Worm (Caenorhabditis elegans) whole organism, L1 larva: ENCODE measurements around the gene orc-1.

ENCODE experiments used
- C04F5.9 ChIP-seq: sonication (generic microtip); optimal IDR thresholded peaks from 2 replicates; lab custom pipeline; 2016; ENCODE audit warnings: missing genetic modification characterization, missing compliant biosample characterization
- aha-1 ChIP-seq: fragments of 150-350 bp; optimal IDR thresholded peaks from 2 replicates; lab custom pipeline; 2014; ENCODE audit warnings: missing biosample characterization, missing genetic modification characterization
- ceh-63 ChIP-seq: fragments of 200-800 bp; sonication (Bioruptor generic); optimal IDR thresholded peaks from 2 replicates; lab custom pipeline; 2018; ENCODE audit warnings: mild to moderate bottlenecking, missing genetic modification characterization, missing compliant biosample characterization
- ceh-8 ChIP-seq: fragments of 200-800 bp; sonication (Bioruptor generic); optimal IDR thresholded peaks from 2 replicates; lab custom pipeline; 2018; ENCODE audit warnings: mild to moderate bottlenecking, missing genetic modification characterization, moderate library complexity, missing compliant biosample characterization
- ceh-82 ChIP-seq, 3 experiments: fragments of 150-350 bp in 1 of 3; sonication (generic microtip) in 2 of 3; optimal IDR thresholded peaks; 2 replicates each; lab custom pipeline; 2014 to 2017; ENCODE audit warnings: missing biosample characterization in 3 of 3, missing genetic modification characterization in 3 of 3
- ces-1 ChIP-seq: fragments of 150-350 bp; optimal IDR thresholded peaks from 2 replicates; lab custom pipeline; 2014; ENCODE audit warnings: missing biosample characterization, missing genetic modification reagents, missing genetic modification characterization
- dpl-1 ChIP-seq, 3 experiments: fragments of 150-350 bp in 2 of 3; sonication (generic microtip) in 1 of 3; optimal IDR thresholded peaks; 2 replicates each; lab custom pipeline; 2014 to 2017; ENCODE audit warnings: missing biosample characterization in 3 of 3, missing genetic modification characterization in 3 of 3, missing genetic modification reagents in 3 of 3
- efl-3 ChIP-seq: fragments of 200-800 bp; sonication (Bioruptor generic); optimal IDR thresholded peaks from 2 replicates; lab custom pipeline; 2018; ENCODE audit warnings: mild to moderate bottlenecking, missing genetic modification characterization, missing compliant biosample characterization
- egl-13 ChIP-seq: sonication (generic microtip); optimal IDR thresholded peaks from 2 replicates; lab custom pipeline; 2016; ENCODE audit warnings: missing genotype, missing genetic modification reagents, missing genetic modification characterization, missing compliant biosample characterization
- egl-27 ChIP-seq, 2 experiments: fragments of 150-350 bp in 1 of 2; sonication (generic microtip); optimal IDR thresholded peaks; 3 replicates each; lab custom pipeline; 2017 to 2018; ENCODE audit warnings: missing biosample characterization in 2 of 2, missing genetic modification characterization in 2 of 2, missing genetic modification reagents in 2 of 2
- elt-2 ChIP-seq: sonication (generic microtip); optimal IDR thresholded peaks from 2 replicates; lab custom pipeline; 2016; ENCODE audit warnings: missing genetic modification characterization, mild to moderate bottlenecking, inconsistent platforms, missing compliant biosample characterization, missing genetic modification reagents
- fkh-10 ChIP-seq: sonication (generic microtip); optimal IDR thresholded peaks from 2 replicates; lab custom pipeline; 2017; ENCODE audit warnings: missing biosample characterization, missing genetic modification reagents, missing genetic modification characterization
- fkh-8 ChIP-seq: sonication (generic microtip); optimal IDR thresholded peaks from 2 replicates; lab custom pipeline; 2016; ENCODE audit warnings: mild to moderate bottlenecking, missing genetic modification characterization, missing compliant biosample characterization
- fos-1 ChIP-seq: fragments of 150-350 bp; optimal IDR thresholded peaks from 2 replicates; lab custom pipeline; 2014; ENCODE audit warnings: missing biosample characterization, missing genetic modification characterization
- irx-1 ChIP-seq: sonication (generic microtip); optimal IDR thresholded peaks from 2 replicates; lab custom pipeline; 2016; ENCODE audit warnings: missing genetic modification characterization, missing compliant biosample characterization
- isw-1 ChIP-seq: fragments of 200-800 bp; sonication (Bioruptor generic); IDR thresholded peaks from 2 replicates; pipeline ENCODE4 v1.3.6; 2022; ENCODE audit warnings: missing genetic modification characterization, missing compliant biosample characterization
- lin-13 ChIP-seq: fragments of 150-350 bp; optimal IDR thresholded peaks from 2 replicates; lab custom pipeline; 2014; ENCODE audit warnings: missing biosample characterization, missing genetic modification reagents, missing genetic modification characterization
- lin-14 ChIP-seq: fragments of 200-800 bp; sonication (Bioruptor generic); optimal IDR thresholded peaks from 2 replicates; lab custom pipeline; 2018; ENCODE audit warnings: mild to moderate bottlenecking, missing genetic modification characterization, moderate library complexity, missing compliant biosample characterization
- lin-15B ChIP-seq: fragments of 150-350 bp; sonication (generic microtip); optimal IDR thresholded peaks from 3 replicates; lab custom pipeline; 2014; ENCODE audit warnings: missing biosample characterization, missing genetic modification characterization
- lin-35 ChIP-seq, 2 experiments: fragments of 150-350 bp; optimal IDR thresholded peaks; 2 replicates each; lab custom pipeline; 2014; ENCODE audit warnings: missing biosample characterization in 2 of 2, missing genetic modification characterization in 2 of 2, missing genetic modification reagents in 2 of 2
- lir-3 ChIP-seq: sonication (generic microtip); optimal IDR thresholded peaks from 2 replicates; lab custom pipeline; 2016; ENCODE audit warnings: mild to moderate bottlenecking, missing genetic modification characterization, moderate library complexity, missing compliant biosample characterization; ENCODE audit not compliant: poor library complexity
- lsy-2 ChIP-seq, 2 experiments: fragments of 150-350 bp; optimal IDR thresholded peaks; 2 replicates each; lab custom pipeline; 2014; ENCODE audit warnings: missing biosample characterization in 2 of 2, missing genetic modification characterization in 2 of 2
- mab-9 ChIP-seq: fragments of 200-800 bp; sonication (Bioruptor generic); IDR thresholded peaks from 2 replicates; pipeline ENCODE4 v1.3.6; 2022; ENCODE audit warnings: missing genetic modification reagents, missing genetic modification characterization, missing compliant biosample characterization
- mdl-1 ChIP-seq, 2 experiments: fragments of 150-350 bp; optimal IDR thresholded peaks; 2 replicates each; lab custom pipeline; 2014 to 2017; ENCODE audit warnings: missing biosample characterization in 2 of 2, missing genetic modification characterization in 2 of 2, inconsistent platforms in 1 of 2
- mef-2 ChIP-seq: fragments of 150-350 bp; optimal IDR thresholded peaks from 2 replicates; lab custom pipeline; 2014; ENCODE audit warnings: missing biosample characterization, missing genetic modification characterization
- mep-1 ChIP-seq: fragments of 150-350 bp; optimal IDR thresholded peaks from 2 replicates; lab custom pipeline; 2014; ENCODE audit warnings: missing biosample characterization, missing genetic modification characterization
- nhr-12 ChIP-seq: sonication (generic microtip); optimal IDR thresholded peaks from 2 replicates; lab custom pipeline; 2017; ENCODE audit warnings: missing biosample characterization, missing genetic modification characterization
- nhr-237 ChIP-seq: fragments of 150-350 bp; optimal IDR thresholded peaks from 2 replicates; lab custom pipeline; 2014; ENCODE audit warnings: missing biosample characterization, missing genetic modification characterization
- nhr-28 ChIP-seq: fragments of 150-350 bp; optimal IDR thresholded peaks from 2 replicates; lab custom pipeline; 2014; ENCODE audit warnings: missing biosample characterization, missing genetic modification characterization
- nhr-47 ChIP-seq: sonication (generic microtip); optimal IDR thresholded peaks from 2 replicates; lab custom pipeline; 2016; ENCODE audit warnings: mild to moderate bottlenecking, missing genetic modification characterization, moderate library complexity, missing compliant biosample characterization
- pag-3 ChIP-seq: sonication (generic microtip); optimal IDR thresholded peaks from 2 replicates; lab custom pipeline; 2017; ENCODE audit warnings: missing genetic modification characterization, mild to moderate bottlenecking, missing compliant biosample characterization, antibody characterized with exemption, borderline replicate concordance; ENCODE audit not compliant: insufficient read depth
- rnt-1 ChIP-seq: sonication (generic microtip); optimal IDR thresholded peaks from 2 replicates; lab custom pipeline; 2016; ENCODE audit warnings: mild to moderate bottlenecking, missing genetic modification characterization, moderate library complexity, missing compliant biosample characterization
- skn-1 ChIP-seq: fragments of 150-350 bp; optimal IDR thresholded peaks from 2 replicates; lab custom pipeline; 2014; ENCODE audit warnings: missing biosample characterization, missing genetic modification characterization
- snpc-4 ChIP-seq: fragments of 150-350 bp; optimal IDR thresholded peaks from 2 replicates; lab custom pipeline; 2014; ENCODE audit warnings: missing biosample characterization, missing genetic modification characterization
- snu-23 ChIP-seq: sonication (generic microtip); optimal IDR thresholded peaks from 2 replicates; lab custom pipeline; 2016; ENCODE audit warnings: missing genetic modification characterization, missing compliant biosample characterization
- sox-4 ChIP-seq: sonication (generic microtip); optimal IDR thresholded peaks from 2 replicates; lab custom pipeline; 2016; ENCODE audit warnings: missing genetic modification characterization, missing compliant biosample characterization
- sup-37 ChIP-seq: fragments of 200-800 bp; sonication (Bioruptor generic); optimal IDR thresholded peaks from 2 replicates; lab custom pipeline; 2018; ENCODE audit warnings: mild to moderate bottlenecking, missing genetic modification characterization, missing compliant biosample characterization
- swsn-7 ChIP-seq: sonication (generic microtip); optimal IDR thresholded peaks from 2 replicates; lab custom pipeline; 2016; ENCODE audit warnings: missing genetic modification characterization, missing compliant biosample characterization
- tlp-1 ChIP-seq: fragments of 150-350 bp; optimal IDR thresholded peaks from 2 replicates; lab custom pipeline; 2014; ENCODE audit warnings: missing biosample characterization, missing genetic modification characterization
- unc-130 ChIP-seq: fragments of 150-350 bp; optimal IDR thresholded peaks from 2 replicates; lab custom pipeline; 2017; ENCODE audit warnings: missing biosample characterization, missing genetic modification characterization, inconsistent platforms
- unc-30 ChIP-seq: sonication (generic microtip); optimal IDR thresholded peaks from 2 replicates; lab custom pipeline; 2017; ENCODE audit warnings: missing biosample characterization, missing genetic modification characterization
- unc-62 ChIP-seq: fragments of 150-350 bp; optimal IDR thresholded peaks from 2 replicates; lab custom pipeline; 2014; ENCODE audit warnings: missing biosample characterization, missing genetic modification reagents, missing genetic modification characterization
- unc-86 ChIP-seq: sonication (generic microtip); optimal IDR thresholded peaks from 2 replicates; lab custom pipeline; 2016; ENCODE audit warnings: missing genetic modification characterization, missing compliant biosample characterization
- vab-15 ChIP-seq: sonication (generic microtip); optimal IDR thresholded peaks from 2 replicates; lab custom pipeline; 2017; ENCODE audit warnings: missing genotype, mild to moderate bottlenecking, missing genetic modification characterization, missing compliant biosample characterization
- zag-1 ChIP-seq: fragments of 150-350 bp; optimal IDR thresholded peaks from 2 replicates; lab custom pipeline; 2014; ENCODE audit warnings: missing biosample characterization, missing genetic modification characterization
- zip-4 ChIP-seq: fragments of 200-800 bp; sonication (Bioruptor generic); optimal IDR thresholded peaks from 2 replicates; lab custom pipeline; 2018; ENCODE audit warnings: mild to moderate bottlenecking, missing genetic modification characterization, moderate library complexity, missing compliant biosample characterization
- ztf-11 ChIP-seq, 2 experiments: sonication (generic microtip); optimal IDR thresholded peaks; 2 replicates each; lab custom pipeline; 2016 to 2017; ENCODE audit warnings: missing genetic modification characterization in 2 of 2, missing biosample characterization in 1 of 2, missing compliant biosample characterization in 1 of 2
- ztf-4 ChIP-seq: fragments of 150-350 bp; optimal IDR thresholded peaks from 2 replicates; lab custom pipeline; 2014; ENCODE audit warnings: missing biosample characterization, missing genetic modification characterization

orc-1 gene

ce11 chrIII:10599699-10600098 is 43.2 kb upstream of the orc-1 start (continued):
- TF ChIP-seq nhr-47 (tag; lab: Kevin White, UChicago) = peak; percentile 77
- TF ChIP-seq mep-1 = peak; percentile 93
- TF ChIP-seq zag-1 (tag; lab: Kevin White, UChicago) = peak; percentile 24
- no peak for TF ChIP-seq sup-37 (GFP tag; lab: Kevin White, UChicago)
- no peak for TF ChIP-seq unc-30
- no peak for TF ChIP-seq tlp-1
- TF ChIP-seq aha-1 (tag; lab: Kevin White, UChicago) = no peak
- no peak for TF ChIP-seq fkh-10 (GFP tag; lab: Kevin White, UChicago)
- TF ChIP-seq skn-1 (tag; lab: Kevin White, UChicago) = peak; percentile 68
- peak; percentile 79 to 84 for TF ChIP-seq lin-35 (GFP tag; optimal IDR thresholded peaks at IDR 0.05; lab: Kevin White, UChicago)
- TF ChIP-seq efl-3 = no peak
- no peak for TF ChIP-seq rnt-1 (tag; lab: Kevin White, UChicago)
- TF ChIP-seq fkh-8 = peak; percentile 77
- TF ChIP-seq lin-15B (tag; lab: Kevin White, UChicago) = peak; percentile 18
- TF ChIP-seq pag-3 (tag; lab: Kevin White, UChicago) = no peak

DNA sequence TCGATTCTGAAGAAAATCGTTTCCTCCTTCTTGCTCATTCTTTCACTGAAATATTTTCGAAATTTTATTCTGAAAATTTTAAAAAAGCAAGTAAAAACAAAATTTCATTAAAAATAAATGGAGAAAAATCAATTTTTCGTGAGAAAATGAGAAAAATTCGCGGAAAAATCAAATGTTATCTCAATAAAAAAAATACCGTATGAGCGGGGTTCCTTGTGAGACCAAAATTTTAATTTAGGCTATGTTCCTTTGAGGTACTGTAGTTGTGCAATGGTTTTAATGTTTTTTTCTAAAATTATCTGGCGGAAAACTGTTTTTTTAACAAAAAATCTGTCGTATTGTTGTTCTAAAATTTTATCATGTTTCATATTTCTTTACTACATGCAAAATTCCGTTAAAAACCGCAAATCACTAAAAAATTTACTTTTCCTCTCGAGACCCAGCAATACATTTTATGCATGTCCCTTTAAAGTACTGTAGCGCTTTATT is 42.7 kb upstream of the orc-1 start, which contains the start of gene epg-6:
epg-6 (minus strand) TSS at position 51 of the 489 bp plus-strand sequence.
- TF ChIP-seq aha-1 (tag; lab: Kevin White, UChicago) = no peak
- no peak for TF ChIP-seq snu-23 (GFP tag; lab: Kevin White, UChicago)
- TF ChIP-seq ceh-82 (tag; optimal IDR thresholded peaks at IDR 0.05; lab: Kevin White, UChicago) = no peak
- no peak for TF ChIP-seq tlp-1
- TF ChIP-seq mab-9 = no peak
- no peak for TF ChIP-seq mdl-1 (tag; optimal IDR thresholded peaks at IDR 0.05; lab: Kevin White, UChicago)
- TF ChIP-seq fos-1 = no peak
- TF ChIP-seq ceh-8 = no peak
- no peak for TF ChIP-seq irx-1 (tag; lab: Kevin White, UChicago)
- no peak for TF ChIP-seq unc-130
- TF ChIP-seq elt-2 (tag; lab: Kevin White, UChicago) = no peak
- TF ChIP-seq ztf-11 (tag; optimal IDR thresholded peaks at IDR 0.05; lab: Kevin White, UChicago) = no peak
- no peak for TF ChIP-seq isw-1 (GFP tag; lab: Robert Waterston, UW)
- no peak for TF ChIP-seq egl-27 (tag; optimal IDR thresholded peaks at IDR 0.05; lab: Kevin White, UChicago)
- no peak for TF ChIP-seq skn-1 (tag; lab: Kevin White, UChicago)
- no peak for TF ChIP-seq vab-15 (tag; lab: Kevin White, UChicago)
- no peak for TF ChIP-seq sup-37 (GFP tag; lab: Kevin White, UChicago)
- no peak for TF ChIP-seq lsy-2 (tag; optimal IDR thresholded peaks at IDR 0.05; lab: Kevin White, UChicago)
- TF ChIP-seq lir-3 (tag; lab: Kevin White, UChicago) = no peak
- TF ChIP-seq C04F5.9 (tag; lab: Kevin White, UChicago) = no peak

DNA sequence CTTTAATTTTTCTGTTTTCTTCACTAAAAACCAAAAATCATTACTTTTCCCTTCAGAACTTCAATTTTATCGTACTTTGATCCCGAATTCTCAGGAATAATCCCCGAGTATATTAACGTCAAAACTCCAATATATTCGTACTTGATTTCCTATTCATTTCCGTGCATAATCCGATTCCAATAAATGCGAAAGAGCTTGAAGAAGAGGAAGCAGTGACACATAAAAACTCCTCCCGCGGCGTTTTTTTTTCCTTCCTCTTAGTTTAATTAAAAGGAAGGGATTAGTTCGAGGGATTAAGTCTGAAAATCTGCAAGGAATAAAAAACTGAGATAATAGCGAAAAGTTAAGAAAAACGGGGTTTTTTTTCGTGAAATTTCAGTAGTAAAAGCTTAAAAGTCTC is 42.0 kb upstream of the orc-1 start:
- TF ChIP-seq sup-37 (GFP tag; lab: Kevin White, UChicago) (no peak), isw-1 (GFP tag; lab: Robert Waterston, UW) (no peak), lin-14 (peak; percentile 39), egl-13 (peak; percentile 58), swsn-7 (tag; lab: Kevin White, UChicago) (peak; percentile 20), mdl-1 (tag; optimal IDR thresholded peaks at IDR 0.05; lab: Kevin White, UChicago) (no peak), ces-1 (GFP tag; lab: Kevin White, UChicago) (no peak), mep-1 (no peak), lin-13 (GFP tag; lab: Kevin White, UChicago) (no peak), sox-4 (peak; percentile 4), unc-62 (GFP tag; lab: Kevin White, UChicago) (no peak), nhr-12 (tag; lab: Kevin White, UChicago) (no peak), snu-23 (GFP tag; lab: Kevin White, UChicago) (no peak), fos-1 (no peak), unc-86 (tag; lab: Kevin White, UChicago) (no peak), ztf-4 (no peak), mef-2 (tag; lab: Kevin White, UChicago) (no peak), ceh-63 (GFP tag; lab: Kevin White, UChicago) (no peak), pag-3 (tag; lab: Kevin White, UChicago) (no peak), elt-2 (tag; lab: Kevin White, UChicago) (no peak), snpc-4 (no peak), dpl-1 (GFP tag; optimal IDR thresholded peaks at IDR 0.05; lab: Kevin White, UChicago) (no peak), nhr-28 (tag; lab: Kevin White, UChicago) (no peak), zip-4 (GFP tag; lab: Kevin White, UChicago) (no peak), nhr-237 (tag; lab: Kevin White, UChicago) (no peak), fkh-8 (peak; percentile 84)
